Fruit fly (Drosophila melanogaster): ENCODE data around the gene lic.

lic gene

DNA sequence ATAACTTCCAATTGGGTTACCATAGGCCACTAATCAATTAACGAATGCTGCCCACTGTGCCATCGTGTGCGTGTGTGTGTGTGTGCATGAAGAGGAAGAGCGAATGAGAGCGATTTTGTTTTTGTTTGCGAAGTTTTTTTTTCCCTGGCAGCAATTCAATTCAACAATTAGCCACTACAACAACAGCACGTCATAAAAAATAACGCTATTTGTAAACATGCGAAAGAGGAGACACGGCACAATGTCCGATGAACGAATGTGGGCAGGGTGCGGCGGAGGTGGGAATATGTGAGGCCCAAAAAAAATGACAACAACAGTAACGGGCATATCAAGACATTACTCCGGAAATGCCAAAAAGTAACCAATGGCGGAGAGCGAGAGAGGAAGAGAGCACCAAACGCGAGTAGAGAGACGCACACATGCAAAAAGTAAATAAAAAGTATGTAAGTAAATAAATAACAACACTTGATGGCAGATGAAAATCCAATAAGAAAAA, 3.6 kb upstream of the lic start (continued):
- TF ChIP-seq Adf1 (GFP tag; IDR thresholded peaks at IDR 0.05) (peak; percentile 6; the same call in 1 of the 2 replicates), Atf6 (GFP tag; IDR thresholded peaks at IDR 0.05) (0 out of 2 replicates have a peak, but pooled peaks have one; percentile 8), Dbx (GFP tag; IDR thresholded peaks at IDR 0.05) (0 out of 3 replicates have a peak, but pooled peaks have one; percentile 20), crol (GFP tag; IDR thresholded peaks at IDR 0.05) (peak; percentile 70), CG13287 (GFP tag; IDR thresholded peaks at IDR 0.05; ENCODE audit: partially characterized antibody) (0 out of 2 replicates have a peak, but pooled peaks have one; percentile 9), caup (GFP tag; optimal IDR thresholded peaks at IDR 0.05; ENCODE audit: severe bottlenecking) (peak; percentile 12), zen (tag; optimal IDR thresholded peaks at IDR 0.05) (no peak), Trl (optimal IDR thresholded peaks at IDR 0.05) (peak; percentile 48 to 83), Trl (GFP tag; optimal IDR thresholded peaks at IDR 0.05) (no peak), lab (GFP tag; optimal IDR thresholded peaks at IDR 0.05) (no peak), psq (GFP tag; optimal IDR thresholded peaks at IDR 0.05) (peak; percentile 68), schlank (tag; optimal IDR thresholded peaks at IDR 0.05) (peak; percentile 8), Nf-YA (GFP tag; IDR thresholded peaks at IDR 0.05) (0 out of 2 replicates have a peak, but pooled peaks have one; percentile 9), CG15514 (GFP tag; optimal IDR thresholded peaks at IDR 0.05) (peak; percentile 29), pnt (GFP tag; optimal IDR thresholded peaks at IDR 0.05) (no peak), CG17385 (GFP tag; optimal IDR thresholded peaks at IDR 0.05) (peak; percentile 79), slbo (GFP tag; IDR thresholded peaks at IDR 0.05) (peak; percentile 47; the same call in 1 of the 2 replicates), ato (GFP tag; IDR thresholded peaks at IDR 0.05; ENCODE audit: partially characterized antibody) (no peak), Aef1 (GFP tag; IDR thresholded peaks at IDR 0.05) (peak; percentile 51; the same call in 2 of the 3 replicates), CG2875 (GFP tag; optimal IDR thresholded peaks at IDR 0.05) (no peak), CG16863 (GFP tag; optimal IDR thresholded peaks at IDR 0.05) (no peak), bsh (GFP tag; optimal IDR thresholded peaks at IDR 0.05) (no peak), CG10543 (GFP tag; optimal IDR thresholded peaks at IDR 0.05) (peak; percentile 11), rib (GFP tag; IDR thresholded peaks at IDR 0.05) (0 out of 2 replicates have a peak, but pooled peaks have one; percentile 31), ham (GFP tag; IDR thresholded peaks at IDR 0.05) (no peak), sug (tag; optimal IDR thresholded peaks at IDR 0.05) (peak; percentile 13), CG4360 (GFP tag; IDR thresholded peaks at IDR 0.05) (peak; percentile 67), exex (tag; optimal IDR thresholded peaks at IDR 0.05) (peak; percentile 55), Bgb (GFP tag; IDR thresholded peaks at IDR 0.05; ENCODE audit: partially characterized antibody) (peak; percentile 20; the same call in 1 of the 2 replicates), CG34376 (GFP tag; optimal IDR thresholded peaks at IDR 0.05) (peak; percentile 63), CG13296 (GFP tag; optimal IDR thresholded peaks at IDR 0.05) (peak; percentile 28), Nf-YC (tag; optimal IDR thresholded peaks at IDR 0.05) (peak; percentile 74), mirr (GFP tag; optimal IDR thresholded peaks at IDR 0.05) (peak; percentile 84), NfI (GFP tag; optimal IDR thresholded peaks at IDR 0.05) (peak; percentile 11), Eip74EF (GFP tag; optimal IDR thresholded peaks at IDR 0.05) (peak in 1 of 2 experiments; percentile 67), disco-r (GFP tag; optimal IDR thresholded peaks at IDR 0.05) (no peak), Med (GFP tag) (peak; percentile 76), HmgZ (tag; optimal IDR thresholded peaks at IDR 0.05) (peak; percentile 50), B-H2 (GFP tag; optimal IDR thresholded peaks at IDR 0.05) (peak; percentile 36), Awh (GFP tag; IDR thresholded peaks at IDR 0.05) (no peak), CG18599 (GFP tag; optimal IDR thresholded peaks at IDR 0.05) (peak; percentile 14), Taf1 (GFP tag; IDR thresholded peaks at IDR 0.05) (no peak), CG16815 (GFP tag; optimal IDR thresholded peaks at IDR 0.05) (no peak), insv (GFP tag; optimal IDR thresholded peaks at IDR 0.05) (peak in 1 of 2 experiments; percentile 7)

Measured in whole organism, embryonic.